Fruit fly (Drosophila melanogaster) whole organism, pupa: Measurements from ENCODE around the gene CG3690.

Source experiments
- CG12605 ChIP-seq: fragments of 200-800 bp; sonication (Bioruptor generic); IDR thresholded peaks from 2 replicates; pipeline ENCODE4 v1.3.6; 2022; ENCODE audit warnings: missing biosample characterization, missing genetic modification characterization
- CG13204 ChIP-seq: fragments of 200-800 bp; sonication (Bioruptor generic); optimal IDR thresholded peaks from 2 replicates; lab custom pipeline; 2018; ENCODE audit warnings: missing biosample characterization, mild to moderate bottlenecking, missing genetic modification characterization, moderate library complexity
- CG14655 ChIP-seq: fragments of 200-800 bp; sonication (Bioruptor generic); optimal IDR thresholded peaks from 3 replicates; lab custom pipeline; 2017; ENCODE audit warnings: mild to moderate bottlenecking, missing biosample characterization, missing genetic modification reagents, missing genetic modification characterization
- CG8159 ChIP-seq: fragments of 200-800 bp; sonication (Bioruptor generic); optimal IDR thresholded peaks from 3 replicates; lab custom pipeline; 2018; ENCODE audit warnings: missing biosample characterization, mild to moderate bottlenecking, missing genetic modification characterization, moderate library complexity
- CG8301 ChIP-seq: fragments of 200-800 bp; sonication (Bioruptor generic); optimal IDR thresholded peaks from 2 replicates; lab custom pipeline; 2018; ENCODE audit warnings: missing biosample characterization, mild to moderate bottlenecking, missing genetic modification characterization
- CG9948 ChIP-seq: fragments of 200-800 bp; sonication (Bioruptor generic); optimal IDR thresholded peaks from 2 replicates; lab custom pipeline; 2018; ENCODE audit warnings: missing biosample characterization, mild to moderate bottlenecking, missing genetic modification characterization, moderate library complexity
- D1 ChIP-seq: fragments of 200-800 bp; sonication (Bioruptor generic); optimal IDR thresholded peaks from 2 replicates; lab custom pipeline; 2018; ENCODE audit warnings: missing biosample characterization, mild to moderate bottlenecking, missing genetic modification characterization, moderate library complexity
- Pif1A ChIP-seq: fragments of 200-800 bp; sonication (Bioruptor generic); optimal IDR thresholded peaks from 3 replicates; lab custom pipeline; 2016; ENCODE audit warnings: missing biosample characterization, missing genetic modification characterization
- Pif1B ChIP-seq: fragments of 200-800 bp; sonication (Bioruptor generic); optimal IDR thresholded peaks from 3 replicates; lab custom pipeline; 2016; ENCODE audit warnings: missing biosample characterization, missing genetic modification characterization
- Snoo ChIP-seq: fragments of 200-800 bp; sonication (Bioruptor generic); optimal IDR thresholded peaks from 3 replicates; lab custom pipeline; 2017; ENCODE audit warnings: missing biosample characterization, mild to moderate bottlenecking, missing genetic modification characterization, inconsistent platforms
- fd96Ca ChIP-seq: fragments of 200-800 bp; sonication (Bioruptor generic); IDR thresholded peaks from 3 replicates; pipeline ENCODE4 v1.3.6; 2022; ENCODE audit warnings: missing biosample characterization, missing genetic modification characterization
- gl ChIP-seq: fragments of 200-800 bp; sonication (Bioruptor generic); optimal IDR thresholded peaks from 2 replicates; lab custom pipeline; 2018; ENCODE audit warnings: missing biosample characterization, mild to moderate bottlenecking, missing genetic modification characterization
- rn ChIP-seq: fragments of 200-800 bp; sonication (Bioruptor generic); IDR thresholded peaks from 2 replicates; pipeline ENCODE4 v1.3.6; 2022; ENCODE audit warnings: missing biosample characterization, missing genetic modification characterization

- TF ChIP-seq CG14655 (GFP tag; lab: Kevin White, UChicago) = peak; percentile 99
- peak; percentile 95 for TF ChIP-seq CG9948 (tag; lab: Kevin White, UChicago)
- peak; percentile 98 for TF ChIP-seq rn (GFP tag; lab: Robert Waterston, UW)
- TF ChIP-seq CG8159 (tag; lab: Kevin White, UChicago) = peak; percentile 95
- TF ChIP-seq Pif1A = peak; percentile 97
- peak; percentile 99 for TF ChIP-seq CG12605 (GFP tag; lab: Robert Waterston, UW)
- peak; percentile 96 for TF ChIP-seq Pif1B
- TF ChIP-seq Snoo = peak; percentile 97
- peak; percentile 100 for TF ChIP-seq fd96Ca (GFP tag; lab: Robert Waterston, UW)
- TF ChIP-seq D1 (tag; lab: Kevin White, UChicago) = no peak
- peak; percentile 98 for TF ChIP-seq CG8301 (tag; lab: Kevin White, UChicago)
- peak; percentile 95 for TF ChIP-seq CG13204 (GFP tag; lab: Kevin White, UChicago)
- TF ChIP-seq gl = peak; percentile 96
Observed at dm6 chrX:935049-935900, 16.4 kb downstream of the CG3690 start, which contains the start of gene TRAM.
